Fruit fly (Drosophila melanogaster): ENCODE measurements around the gene Arl2.
A peak's percentile ranks its signal among the peaks of the same experiment; 100 is the strongest.

Gene Arl2

DNA sequence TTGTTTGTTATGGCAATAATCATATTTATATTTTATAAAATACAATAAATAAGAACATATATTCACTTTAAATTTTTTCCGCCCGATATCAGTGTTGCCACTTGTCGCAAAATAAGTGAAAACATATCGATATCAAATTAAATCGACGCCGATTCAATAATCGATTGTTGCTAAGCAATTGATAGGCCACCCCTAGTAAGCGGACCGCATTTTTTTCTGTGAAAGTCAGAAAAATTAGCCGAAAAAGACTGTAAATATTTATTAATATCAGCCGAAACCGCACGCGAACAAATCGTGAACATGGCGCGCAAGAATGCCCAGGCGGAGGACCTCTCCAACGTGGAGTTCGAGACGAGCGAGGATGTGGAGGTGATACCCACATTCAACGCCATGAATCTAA lies 27.9 kb upstream of the Arl2 start, which contains the start of gene CG7483 (continued):
- TF ChIP-seq br (optimal IDR thresholded peaks at IDR 0.05) (no peak), CG9932 (GFP tag; IDR thresholded peaks at IDR 0.05) (no peak), crol (GFP tag; IDR thresholded peaks at IDR 0.05) (no peak), nmo (GFP tag; optimal IDR thresholded peaks at IDR 0.05) (peak; percentile 22), CG3838 (GFP tag; optimal IDR thresholded peaks at IDR 0.05) (no peak), z (GFP tag; IDR thresholded peaks at IDR 0.05) (no peak), Sry-δ (GFP tag; optimal IDR thresholded peaks at IDR 0.05) (peak; percentile 87), Rfx (GFP tag; IDR thresholded peaks at IDR 0.05) (no peak; the same call in 1 of the 2 replicates), bcd (GFP tag; optimal IDR thresholded peaks at IDR 0.05) (no peak), Doc2 (GFP tag; IDR thresholded peaks at IDR 0.05) (no peak), CG10654 (GFP tag; optimal IDR thresholded peaks at IDR 0.05) (no peak), ftz-f1 (GFP tag; optimal IDR thresholded peaks at IDR 0.05) (no peak), zen2 (GFP tag; IDR thresholded peaks at IDR 0.05; ENCODE audit: partially characterized antibody) (peak; percentile 75; the same call in 2 of the 3 replicates), CG13287 (GFP tag; IDR thresholded peaks at IDR 0.05; ENCODE audit: partially characterized antibody) (peak; percentile 95), hkb (optimal IDR thresholded peaks at IDR 0.05) (no peak), hkb (GFP tag; IDR thresholded peaks at IDR 0.05) (no peak), Aef1 (GFP tag; IDR thresholded peaks at IDR 0.05) (no peak), Dip2 (GFP tag; IDR thresholded peaks at IDR 0.05) (no peak), CG30020 (tag; optimal IDR thresholded peaks at IDR 0.05) (no peak), Oaz (GFP tag; IDR thresholded peaks at IDR 0.05) (no peak), CG17361 (GFP tag; IDR thresholded peaks at IDR 0.05) (no peak), CG7963 (GFP tag; IDR thresholded peaks at IDR 0.05; ENCODE audit: partially characterized antibody) (peak; percentile 71), fd96Cb (tag; optimal IDR thresholded peaks at IDR 0.05) (no peak), Atf3 (GFP tag; optimal IDR thresholded peaks at IDR 0.05) (no peak), CG15073 (GFP tag; optimal IDR thresholded peaks at IDR 0.05) (no peak), sens-2 (GFP tag; IDR thresholded peaks at IDR 0.05) (no peak), tio (GFP tag; optimal IDR thresholded peaks at IDR 0.05) (no peak), CG8290 (GFP tag; optimal IDR thresholded peaks at IDR 0.05) (no peak), CG8290 (tag; optimal IDR thresholded peaks at IDR 0.05) (no peak), dati (GFP tag; IDR thresholded peaks at IDR 0.05) (no peak), CG6813 (GFP tag; optimal IDR thresholded peaks at IDR 0.05) (no peak), CG14014 (GFP tag; IDR thresholded peaks at IDR 0.05) (no peak), CG4820 (GFP tag; optimal IDR thresholded peaks at IDR 0.05) (no peak), sna (GFP tag; IDR thresholded peaks at IDR 0.05; ENCODE audit: partially characterized antibody) (peak; percentile 78), slp2 (GFP tag; optimal IDR thresholded peaks at IDR 0.05) (no peak), Hr78 (GFP tag; optimal IDR thresholded peaks at IDR 0.05) (no peak), stwl (tag; optimal IDR thresholded peaks at IDR 0.05) (peak; percentile 30), Opbp (GFP tag; IDR thresholded peaks at IDR 0.05; ENCODE audit: partially characterized antibody) (peak; percentile 82; the same call in 2 of the 3 replicates), Neu2 (GFP tag; optimal IDR thresholded peaks at IDR 0.05; ENCODE audit: borderline replicate concordance) (no peak), CrebB (tag; optimal IDR thresholded peaks at IDR 0.05) (no peak), gcm2 (GFP tag; optimal IDR thresholded peaks at IDR 0.05) (no peak), Fer1 (GFP tag; optimal IDR thresholded peaks at IDR 0.05) (peak; percentile 26), CG12071 (GFP tag; optimal IDR thresholded peaks at IDR 0.05) (no peak), knrl (GFP tag; IDR thresholded peaks at IDR 0.05; ENCODE audit: partially characterized antibody) (peak; percentile 78), Eip74EF (GFP tag; optimal IDR thresholded peaks at IDR 0.05) (no peak), CG17612 (GFP tag; IDR thresholded peaks at IDR 0.05) (no peak), CG13424 (tag; optimal IDR thresholded peaks at IDR 0.05) (no peak), tup (GFP tag; optimal IDR thresholded peaks at IDR 0.05) (no peak), GATAe (GFP tag; conservative IDR thresholded peaks at IDR 0.05) (no peak), CG3726 (GFP tag; IDR thresholded peaks at IDR 0.05) (no peak), sisA (GFP tag; IDR thresholded peaks at IDR 0.05) (no peak), CG12236 (GFP tag; optimal IDR thresholded peaks at IDR 0.05) (no peak)

Measured in whole organism, embryonic.